Worm (Caenorhabditis elegans) whole organism, L1 larva: Measurements from ENCODE around the gene srh-74.
A peak's percentile ranks its signal among the peaks of the same experiment; 100 is the strongest.

ENCODE experiments used
- C34B4.2 ChIP-seq: sonication (generic microtip); optimal IDR thresholded peaks from 2 replicates; lab custom pipeline; 2017; ENCODE audit warnings: mild to moderate bottlenecking, missing genetic modification characterization, missing compliant biosample characterization
- alr-1 ChIP-seq: fragments of 200-800 bp; sonication (Bioruptor generic); optimal IDR thresholded peaks from 2 replicates; lab custom pipeline; 2018; ENCODE audit warnings: borderline replicate concordance, mild to moderate bottlenecking, missing genetic modification characterization, missing compliant biosample characterization
- aly-2 ChIP-seq: fragments of 150-350 bp; optimal IDR thresholded peaks from 2 replicates; lab custom pipeline; 2014; ENCODE audit warnings: missing biosample characterization, missing genetic modification characterization
- blmp-1 ChIP-seq: fragments of 150-350 bp; optimal IDR thresholded peaks from 2 replicates; lab custom pipeline; 2014; ENCODE audit warnings: missing biosample characterization, missing genetic modification characterization
- ceh-63 ChIP-seq: fragments of 200-800 bp; sonication (Bioruptor generic); optimal IDR thresholded peaks from 2 replicates; lab custom pipeline; 2018; ENCODE audit warnings: mild to moderate bottlenecking, missing genetic modification characterization, missing compliant biosample characterization
- ceh-8 ChIP-seq: fragments of 200-800 bp; sonication (Bioruptor generic); optimal IDR thresholded peaks from 2 replicates; lab custom pipeline; 2018; ENCODE audit warnings: mild to moderate bottlenecking, missing genetic modification characterization, moderate library complexity, missing compliant biosample characterization
- ceh-82 ChIP-seq, 3 experiments: fragments of 150-350 bp in 1 of 3; sonication (generic microtip) in 2 of 3; optimal IDR thresholded peaks; 2 replicates each; lab custom pipeline; 2014 to 2017; ENCODE audit warnings: missing biosample characterization in 3 of 3, missing genetic modification characterization in 3 of 3
- ceh-90 ChIP-seq: sonication (generic microtip); optimal IDR thresholded peaks from 2 replicates; lab custom pipeline; 2016; ENCODE audit warnings: missing genetic modification characterization, missing compliant biosample characterization
- ces-1 ChIP-seq: fragments of 150-350 bp; optimal IDR thresholded peaks from 2 replicates; lab custom pipeline; 2014; ENCODE audit warnings: missing biosample characterization, missing genetic modification reagents, missing genetic modification characterization
- dpl-1 ChIP-seq, 3 experiments: fragments of 150-350 bp in 2 of 3; sonication (generic microtip) in 1 of 3; optimal IDR thresholded peaks; 2 replicates each; lab custom pipeline; 2014 to 2017; ENCODE audit warnings: missing biosample characterization in 3 of 3, missing genetic modification characterization in 3 of 3, missing genetic modification reagents in 3 of 3
- efl-1 ChIP-seq, 4 experiments: fragments of 150-350 bp; optimal IDR thresholded peaks in 3 of 4; peaks in 1 of 4; 1 replicate in 1 of 4; 2 replicates in 3 of 4; lab custom pipeline; 2014; ENCODE audit warnings: missing biosample characterization in 2 of 4, missing genetic modification characterization in 2 of 4, missing genetic modification reagents in 2 of 4
- efl-3 ChIP-seq: fragments of 200-800 bp; sonication (Bioruptor generic); optimal IDR thresholded peaks from 2 replicates; lab custom pipeline; 2018; ENCODE audit warnings: mild to moderate bottlenecking, missing genetic modification characterization, missing compliant biosample characterization
- egl-27 ChIP-seq, 2 experiments: fragments of 150-350 bp in 1 of 2; sonication (generic microtip); optimal IDR thresholded peaks; 3 replicates each; lab custom pipeline; 2017 to 2018; ENCODE audit warnings: missing biosample characterization in 2 of 2, missing genetic modification characterization in 2 of 2, missing genetic modification reagents in 2 of 2
- elt-2 ChIP-seq: sonication (generic microtip); optimal IDR thresholded peaks from 2 replicates; lab custom pipeline; 2016; ENCODE audit warnings: missing genetic modification characterization, mild to moderate bottlenecking, inconsistent platforms, missing compliant biosample characterization, missing genetic modification reagents
- elt-3 ChIP-seq, 6 experiments: fragments of 150-350 bp in 1 of 6; sonication (generic microtip); optimal IDR thresholded peaks; 2 replicates each; lab custom pipeline; 2017 to 2018; ENCODE audit warnings: missing biosample characterization in 6 of 6, missing genetic modification characterization in 6 of 6, inconsistent platforms in 1 of 6
- ets-5 ChIP-seq: fragments of 200-800 bp; sonication (Bioruptor generic); IDR thresholded peaks from 2 replicates; pipeline ENCODE4 v1.3.6; 2022; ENCODE audit warnings: missing genetic modification characterization, missing compliant biosample characterization
- fkh-10 ChIP-seq: sonication (generic microtip); optimal IDR thresholded peaks from 2 replicates; lab custom pipeline; 2017; ENCODE audit warnings: missing biosample characterization, missing genetic modification reagents, missing genetic modification characterization
- fkh-4 ChIP-seq: sonication (generic microtip); optimal IDR thresholded peaks from 2 replicates; lab custom pipeline; 2016; ENCODE audit warnings: missing compliant biosample characterization, missing genetic modification characterization, borderline replicate concordance
- grh-1 ChIP-seq: fragments of 200-800 bp; sonication (Bioruptor generic); IDR thresholded peaks from 2 replicates; pipeline ENCODE4 v1.3.6; 2022; ENCODE audit warnings: missing genetic modification reagents, missing genetic modification characterization, missing compliant biosample characterization
- hpl-2 ChIP-seq: fragments of 150-350 bp; optimal IDR thresholded peaks from 2 replicates; lab custom pipeline; 2014; ENCODE audit warnings: missing biosample characterization, missing genetic modification reagents, missing genetic modification characterization
- isw-1 ChIP-seq: fragments of 200-800 bp; sonication (Bioruptor generic); IDR thresholded peaks from 2 replicates; pipeline ENCODE4 v1.3.6; 2022; ENCODE audit warnings: missing genetic modification characterization, missing compliant biosample characterization
- jun-1 ChIP-seq: fragments of 150-350 bp; optimal IDR thresholded peaks from 2 replicates; lab custom pipeline; 2014; ENCODE audit warnings: missing biosample characterization, missing genetic modification reagents, missing genetic modification characterization
- lin-14 ChIP-seq: fragments of 200-800 bp; sonication (Bioruptor generic); optimal IDR thresholded peaks from 2 replicates; lab custom pipeline; 2018; ENCODE audit warnings: mild to moderate bottlenecking, missing genetic modification characterization, moderate library complexity, missing compliant biosample characterization
- lin-35 ChIP-seq, 2 experiments: fragments of 150-350 bp; optimal IDR thresholded peaks; 2 replicates each; lab custom pipeline; 2014; ENCODE audit warnings: missing biosample characterization in 2 of 2, missing genetic modification characterization in 2 of 2, missing genetic modification reagents in 2 of 2
- lin-39 ChIP-seq: fragments of 150-350 bp; optimal IDR thresholded peaks from 2 replicates; lab custom pipeline; 2014; ENCODE audit warnings: missing biosample characterization, missing genetic modification reagents, missing genetic modification characterization
- lir-3 ChIP-seq: sonication (generic microtip); optimal IDR thresholded peaks from 2 replicates; lab custom pipeline; 2016; ENCODE audit warnings: mild to moderate bottlenecking, missing genetic modification characterization, moderate library complexity, missing compliant biosample characterization; ENCODE audit not compliant: poor library complexity
- lsy-2 ChIP-seq, 2 experiments: fragments of 150-350 bp; optimal IDR thresholded peaks; 2 replicates each; lab custom pipeline; 2014; ENCODE audit warnings: missing biosample characterization in 2 of 2, missing genetic modification characterization in 2 of 2
- mdl-1 ChIP-seq, 2 experiments: fragments of 150-350 bp; optimal IDR thresholded peaks; 2 replicates each; lab custom pipeline; 2014 to 2017; ENCODE audit warnings: missing biosample characterization in 2 of 2, missing genetic modification characterization in 2 of 2, inconsistent platforms in 1 of 2
- mep-1 ChIP-seq: fragments of 150-350 bp; optimal IDR thresholded peaks from 2 replicates; lab custom pipeline; 2014; ENCODE audit warnings: missing biosample characterization, missing genetic modification characterization
- nhr-11 ChIP-seq: fragments of 150-350 bp; optimal IDR thresholded peaks from 2 replicates; lab custom pipeline; 2014; ENCODE audit warnings: missing biosample characterization, missing genetic modification characterization
- nhr-20 ChIP-seq: sonication (generic microtip); optimal IDR thresholded peaks from 2 replicates; lab custom pipeline; 2016; ENCODE audit warnings: mild to moderate bottlenecking, missing genetic modification characterization, missing compliant biosample characterization
- nhr-28 ChIP-seq: fragments of 150-350 bp; optimal IDR thresholded peaks from 2 replicates; lab custom pipeline; 2014; ENCODE audit warnings: missing biosample characterization, missing genetic modification characterization
- nhr-76 ChIP-seq: sonication (generic microtip); optimal IDR thresholded peaks from 2 replicates; lab custom pipeline; 2017; ENCODE audit warnings: missing biosample characterization, missing genetic modification characterization
- nhr-77 ChIP-seq: fragments of 150-350 bp; optimal IDR thresholded peaks from 2 replicates; lab custom pipeline; 2014; ENCODE audit warnings: missing biosample characterization, missing genetic modification characterization
- nhr-84 ChIP-seq: sonication (generic microtip); optimal IDR thresholded peaks from 2 replicates; lab custom pipeline; 2017; ENCODE audit warnings: missing biosample characterization, missing genetic modification characterization
- nhr-90 ChIP-seq: sonication (generic microtip); optimal IDR thresholded peaks from 2 replicates; lab custom pipeline; 2016; ENCODE audit warnings: mild to moderate bottlenecking, missing genetic modification characterization, missing compliant biosample characterization; ENCODE audit not compliant: poor library complexity
- pax-3 ChIP-seq: fragments of 200-800 bp; sonication (Bioruptor generic); optimal IDR thresholded peaks from 2 replicates; lab custom pipeline; 2018; ENCODE audit warnings: mild to moderate bottlenecking, missing genetic modification characterization, moderate library complexity, missing compliant biosample characterization
- pqm-1 ChIP-seq: sonication (generic microtip); optimal IDR thresholded peaks from 3 replicates; lab custom pipeline; 2017; ENCODE audit warnings: missing biosample characterization, missing genetic modification characterization
- snpc-4 ChIP-seq: fragments of 150-350 bp; optimal IDR thresholded peaks from 2 replicates; lab custom pipeline; 2014; ENCODE audit warnings: missing biosample characterization, missing genetic modification characterization
- snu-23 ChIP-seq: sonication (generic microtip); optimal IDR thresholded peaks from 2 replicates; lab custom pipeline; 2016; ENCODE audit warnings: missing genetic modification characterization, missing compliant biosample characterization
- sox-4 ChIP-seq: sonication (generic microtip); optimal IDR thresholded peaks from 2 replicates; lab custom pipeline; 2016; ENCODE audit warnings: missing genetic modification characterization, missing compliant biosample characterization
- sptf-1 ChIP-seq: fragments of 150-350 bp; optimal IDR thresholded peaks from 2 replicates; lab custom pipeline; 2014; ENCODE audit warnings: missing biosample characterization, missing genetic modification characterization
- swsn-7 ChIP-seq: sonication (generic microtip); optimal IDR thresholded peaks from 2 replicates; lab custom pipeline; 2016; ENCODE audit warnings: missing genetic modification characterization, missing compliant biosample characterization
- tlp-1 ChIP-seq: fragments of 150-350 bp; optimal IDR thresholded peaks from 2 replicates; lab custom pipeline; 2014; ENCODE audit warnings: missing biosample characterization, missing genetic modification characterization
- unc-130 ChIP-seq: fragments of 150-350 bp; optimal IDR thresholded peaks from 2 replicates; lab custom pipeline; 2017; ENCODE audit warnings: missing biosample characterization, missing genetic modification characterization, inconsistent platforms
- unc-62 ChIP-seq: fragments of 150-350 bp; optimal IDR thresholded peaks from 2 replicates; lab custom pipeline; 2014; ENCODE audit warnings: missing biosample characterization, missing genetic modification reagents, missing genetic modification characterization
- unc-86 ChIP-seq: sonication (generic microtip); optimal IDR thresholded peaks from 2 replicates; lab custom pipeline; 2016; ENCODE audit warnings: missing genetic modification characterization, missing compliant biosample characterization
- xbp-1 ChIP-seq: sonication (generic microtip); optimal IDR thresholded peaks from 2 replicates; lab custom pipeline; 2016; ENCODE audit warnings: missing genetic modification characterization, missing compliant biosample characterization
- ztf-11 ChIP-seq, 2 experiments: sonication (generic microtip); optimal IDR thresholded peaks; 2 replicates each; lab custom pipeline; 2016 to 2017; ENCODE audit warnings: missing genetic modification characterization in 2 of 2, missing biosample characterization in 1 of 2, missing compliant biosample characterization in 1 of 2

Gene srh-74

DNA sequence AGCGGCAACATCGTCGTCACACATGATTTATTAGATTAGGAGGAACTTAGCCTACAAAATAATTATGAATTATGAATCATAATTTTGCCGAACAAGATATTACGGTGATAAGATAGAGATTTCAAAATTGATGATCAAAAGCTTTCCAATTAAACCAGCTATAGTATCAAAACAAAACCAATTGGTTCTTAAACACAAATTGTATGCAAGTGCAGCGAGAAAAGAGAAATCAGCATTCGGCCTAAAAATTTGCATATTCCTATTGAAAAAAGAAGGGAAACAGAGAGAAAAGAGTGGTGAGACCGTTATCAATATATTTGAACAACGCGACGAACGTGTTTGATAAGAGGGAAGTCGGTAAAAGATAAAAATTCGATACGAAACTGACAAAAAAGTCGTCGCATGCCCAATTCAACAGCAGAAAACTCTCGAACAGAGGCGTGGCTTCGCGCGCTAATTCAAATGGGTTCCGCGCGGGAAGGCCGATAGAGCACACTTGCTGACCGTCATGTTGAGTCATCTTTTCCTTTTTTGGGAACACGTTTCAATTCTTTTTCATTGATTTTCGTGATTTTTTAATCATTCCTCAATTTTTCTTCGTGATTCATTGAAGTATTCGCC is 29.6 kb upstream of the srh-74 start, which contains the start of gene act-2 (continued):
- TF ChIP-seq egl-27 (tag; optimal IDR thresholded peaks at IDR 0.05; lab: Kevin White, UChicago) (no peak), elt-2 (tag; lab: Kevin White, UChicago) (peak; percentile 75), ceh-8 (GFP tag; lab: Kevin White, UChicago) (no peak), mdl-1 (tag; optimal IDR thresholded peaks at IDR 0.05; lab: Kevin White, UChicago) (peak in 1 of 2 experiments; percentile 64), lsy-2 (tag; optimal IDR thresholded peaks at IDR 0.05; lab: Kevin White, UChicago) (peak; percentile 61 to 74), snu-23 (peak; percentile 92), swsn-7 (peak; percentile 75), blmp-1 (tag; lab: Kevin White, UChicago) (peak; percentile 28)

DNA sequence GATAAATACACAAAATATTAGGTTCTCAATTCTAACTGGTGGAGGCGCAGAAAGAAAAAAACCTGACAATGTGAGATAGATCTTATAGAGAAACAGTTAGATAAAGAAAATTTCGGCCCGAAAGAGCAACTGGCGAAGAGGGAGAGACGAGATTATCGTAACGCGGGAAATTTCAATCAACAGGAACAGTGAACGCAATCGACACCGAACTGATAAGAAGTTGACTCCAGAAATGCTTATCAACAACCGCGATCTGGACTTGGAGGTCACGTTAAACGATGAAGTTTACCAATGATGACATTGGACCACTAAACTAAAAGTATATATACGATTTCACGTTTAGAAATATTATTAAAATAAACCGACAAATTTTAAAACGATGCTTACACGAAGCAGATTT is 27.8 kb upstream of the srh-74 start:
- TF ChIP-seq nhr-76 (tag; lab: Kevin White, UChicago) (no peak), ceh-90 (tag; lab: Kevin White, UChicago) (no peak), pqm-1 (no peak), ets-5 (GFP tag; lab: Robert Waterston, UW) (no peak), jun-1 (tag; lab: Kevin White, UChicago) (no peak), efl-1 (optimal IDR thresholded peaks at IDR 0.05; lab: Kevin White, UChicago) (no peak), efl-1 (GFP tag; optimal IDR thresholded peaks at IDR 0.05 in 1 of 2; lab: Kevin White, UChicago) (peak in 1 of 2 experiments; percentile 76), sox-4 (tag; lab: Kevin White, UChicago) (no peak), lin-39 (no peak), pax-3 (tag; lab: Kevin White, UChicago) (no peak), dpl-1 (GFP tag; optimal IDR thresholded peaks at IDR 0.05; lab: Kevin White, UChicago) (peak in 1 of 3 experiments; percentile 3), ceh-82 (tag; optimal IDR thresholded peaks at IDR 0.05; lab: Kevin White, UChicago) (no peak), alr-1 (no peak), nhr-84 (tag; lab: Kevin White, UChicago) (no peak), hpl-2 (no peak), lsy-2 (tag; optimal IDR thresholded peaks at IDR 0.05; lab: Kevin White, UChicago) (peak in 1 of 2 experiments; percentile 18), efl-3 (GFP tag; lab: Kevin White, UChicago) (no peak), unc-62 (GFP tag; lab: Kevin White, UChicago) (no peak), nhr-77 (no peak), ceh-8 (GFP tag; lab: Kevin White, UChicago) (no peak), fkh-4 (tag; lab: Kevin White, UChicago) (no peak), nhr-28 (tag; lab: Kevin White, UChicago) (no peak), mep-1 (no peak), ces-1 (GFP tag; lab: Kevin White, UChicago) (no peak), nhr-20 (peak; percentile 34), C34B4.2 (tag; lab: Kevin White, UChicago) (no peak), grh-1 (no peak), snpc-4 (no peak), nhr-11 (no peak), aly-2 (tag; lab: Kevin White, UChicago) (peak; percentile 96), ztf-11 (tag; optimal IDR thresholded peaks at IDR 0.05; lab: Kevin White, UChicago) (no peak), unc-130 (tag; lab: Kevin White, UChicago) (no peak), elt-3 (tag; optimal IDR thresholded peaks at IDR 0.05; lab: Kevin White, UChicago) (peak in 1 of 6 experiments; percentile 21), lin-35 (GFP tag; optimal IDR thresholded peaks at IDR 0.05; lab: Kevin White, UChicago) (no peak), fkh-10 (GFP tag; lab: Kevin White, UChicago) (no peak), isw-1 (GFP tag; lab: Robert Waterston, UW) (no peak), lin-14 (GFP tag; lab: Kevin White, UChicago) (peak; percentile 12), lir-3 (tag; lab: Kevin White, UChicago) (no peak), unc-86 (tag; lab: Kevin White, UChicago) (no peak), blmp-1 (tag; lab: Kevin White, UChicago) (no peak), nhr-90 (peak; percentile 27), sptf-1 (tag; lab: Kevin White, UChicago) (no peak), ceh-63 (GFP tag; lab: Kevin White, UChicago) (no peak), xbp-1 (no peak), tlp-1 (tag; lab: Kevin White, UChicago) (no peak)
